Fruit fly (Drosophila melanogaster): ENCODE data around the gene Lasp.

dm6 chr3L:16647578-16648113, 63.8 kb downstream of the Lasp start, which contains the start of gene Abl:
- TF ChIP-seq CTCF (optimal IDR thresholded peaks at IDR 0.05) (peak; percentile 76 to 78), CG8478 (optimal IDR thresholded peaks at IDR 0.05) (no peak)

Measured in S2 (cell line).